Worm (Caenorhabditis elegans) whole organism, mixed stage, embryonic: ENCODE data around the gene Y51A2B.5.

ENCODE experiments used
- elt-1 ChIP-seq: sonication (generic microtip); optimal IDR thresholded peaks from 2 replicates; lab custom pipeline; 2017; ENCODE audit warnings: missing genetic modification characterization, mild to moderate bottlenecking, missing compliant biosample characterization, antibody characterized with exemption, moderate library complexity, borderline replicate concordance; ENCODE audit not compliant: insufficient read depth
- flh-1 ChIP-seq: fragments of 200-800 bp; sonication (Bioruptor generic); optimal IDR thresholded peaks from 2 replicates; lab custom pipeline; 2018; ENCODE audit warnings: mild to moderate bottlenecking, missing genetic modification characterization, moderate library complexity, missing compliant biosample characterization
- lin-32 ChIP-seq: fragments of 200-800 bp; sonication (Bioruptor generic); optimal IDR thresholded peaks from 2 replicates; lab custom pipeline; 2018; ENCODE audit warnings: mild to moderate bottlenecking, missing genetic modification characterization, missing compliant biosample characterization
- lsy-2 ChIP-seq: fragments of 150-350 bp; optimal IDR thresholded peaks from 2 replicates; lab custom pipeline; 2014; ENCODE audit warnings: missing biosample characterization, missing genetic modification characterization
- mls-2 ChIP-seq: sonication (generic microtip); optimal IDR thresholded peaks from 2 replicates; lab custom pipeline; 2016; ENCODE audit warnings: mild to moderate bottlenecking, missing genetic modification characterization, moderate library complexity, missing compliant biosample characterization
- nhr-28 ChIP-seq: fragments of 150-350 bp; optimal IDR thresholded peaks from 2 replicates; lab custom pipeline; 2014; ENCODE audit warnings: missing biosample characterization, missing genetic modification characterization
- nhr-76 ChIP-seq: sonication (generic microtip); optimal IDR thresholded peaks from 2 replicates; lab custom pipeline; 2017; ENCODE audit warnings: missing biosample characterization, missing genetic modification characterization
- pha-4 ChIP-seq: fragments of 150-350 bp; optimal IDR thresholded peaks from 2 replicates; lab custom pipeline; 2018; ENCODE audit warnings: missing biosample characterization, missing genetic modification reagents, missing genetic modification characterization
- unc-39 ChIP-seq: fragments of 150-350 bp; optimal IDR thresholded peaks from 2 replicates; lab custom pipeline; 2014; ENCODE audit warnings: missing biosample characterization, missing genetic modification characterization
- ztf-11 ChIP-seq: fragments of 150-350 bp; optimal IDR thresholded peaks from 2 replicates; lab custom pipeline; 2014; ENCODE audit warnings: missing biosample characterization, missing genetic modification characterization

ce11 chrV:18425544-18425943 lies 36.5 kb downstream of the Y51A2B.5 start, which contains the start of gene ZK262.19:
- TF ChIP-seq mls-2: no peak
- TF ChIP-seq pha-4: no peak
- TF ChIP-seq nhr-28: no peak
- TF ChIP-seq unc-39 (tag; lab: Kevin White, UChicago): no peak
- no peak for TF ChIP-seq nhr-76 (tag; lab: Kevin White, UChicago)
- no peak for TF ChIP-seq elt-1 (tag; lab: Kevin White, UChicago)
- no peak for TF ChIP-seq ztf-11 (tag; lab: Kevin White, UChicago)
- no peak for TF ChIP-seq lsy-2
- no peak for TF ChIP-seq flh-1 (GFP tag; lab: Kevin White, UChicago)
- TF ChIP-seq lin-32 (GFP tag; lab: Kevin White, UChicago): no peak
